Worm (Caenorhabditis elegans): ENCODE measurements around the gene F20B6.5.
A peak's percentile ranks its signal among the peaks of the same experiment; 100 is the strongest.

F20B6.5 gene

DNA sequence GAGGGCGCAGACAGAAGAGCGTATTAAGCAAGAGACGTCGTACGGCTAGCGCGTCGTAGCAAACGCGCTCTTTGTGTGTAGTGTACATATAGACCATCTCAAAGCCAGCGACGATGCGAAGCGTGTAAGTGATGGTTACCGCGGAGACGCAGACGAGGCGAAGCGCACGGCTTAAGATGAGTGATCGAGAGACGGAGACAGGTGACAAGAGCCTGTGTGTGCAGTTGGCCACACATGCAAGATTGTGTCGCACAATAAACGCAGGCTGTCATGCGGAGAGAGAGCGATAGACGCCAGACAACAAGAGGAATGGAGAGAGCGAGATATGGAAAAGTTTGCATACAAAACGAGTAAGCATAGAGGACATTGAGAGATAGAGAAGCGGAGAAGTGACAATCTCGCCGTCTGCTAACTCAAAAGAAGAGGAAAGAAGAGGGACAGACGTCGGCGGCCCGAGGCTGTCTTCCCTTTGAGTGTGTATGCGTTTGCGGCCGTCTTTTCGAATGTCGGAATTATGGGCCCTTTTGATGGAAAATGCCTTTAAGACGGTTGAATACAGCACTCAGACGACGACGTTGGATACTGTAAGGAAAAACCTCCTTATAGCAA, 23.2 kb upstream of the F20B6.5 start (continued):
- TF ChIP-seq let-526 (GFP tag; IDR thresholded peaks at IDR 0.05) (no peak), chd-7 (tag; optimal IDR thresholded peaks at IDR 0.05) (peak; percentile 86), efl-1 (GFP tag; optimal IDR thresholded peaks at IDR 0.05) (no peak), C06A6.2 (GFP tag; conservative IDR thresholded peaks at IDR 0.05) (peak; percentile 56; the same call in 1 of the 2 replicates), bed-2 (GFP tag; IDR thresholded peaks at IDR 0.05) (no peak), Y53F4B.3 (GFP tag; IDR thresholded peaks at IDR 0.05) (no peak), ceh-58 (GFP tag; IDR thresholded peaks at IDR 0.05) (no peak), unc-62 (GFP tag; optimal IDR thresholded peaks at IDR 0.05) (no peak), F52B5.7 (tag; optimal IDR thresholded peaks at IDR 0.05) (peak; percentile 50), hmg-20 (GFP tag; IDR thresholded peaks at IDR 0.05) (no peak), lsy-27 (tag; optimal IDR thresholded peaks at IDR 0.05; ENCODE audit: borderline replicate concordance, insufficient read depth) (no peak), F55B11.4 (tag; optimal IDR thresholded peaks at IDR 0.05; ENCODE audit: borderline replicate concordance, insufficient read depth) (no peak), F23B12.7 (tag; optimal IDR thresholded peaks at IDR 0.05; ENCODE audit: insufficient read depth) (peak; percentile 23), madf-3 (GFP tag; IDR thresholded peaks at IDR 0.05) (0 out of 2 replicates have a peak, but pooled peaks have one; percentile 14), B0035.1 (tag; optimal IDR thresholded peaks at IDR 0.05) (peak; percentile 61), Y56A3A.18 (GFP tag; IDR thresholded peaks at IDR 0.05) (peak; percentile 46; the same call in 1 of the 2 replicates), hmg-1.2 (GFP tag; IDR thresholded peaks at IDR 0.05) (peak; percentile 97), F37B4.10 (GFP tag; IDR thresholded peaks at IDR 0.05) (no peak), lir-1 (GFP tag; conservative IDR thresholded peaks at IDR 0.05) (no peak), dpff-1 (tag; optimal IDR thresholded peaks at IDR 0.05) (peak; percentile 60), madf-8 (GFP tag; conservative IDR thresholded peaks at IDR 0.05) (no peak), lag-1 (GFP tag; IDR thresholded peaks at IDR 0.05) (no peak), K12H6.12 (tag; optimal IDR thresholded peaks at IDR 0.05) (peak; percentile 44), mel-28 (tag; optimal IDR thresholded peaks at IDR 0.05; ENCODE audit: borderline replicate concordance) (no peak), him-1 (tag; optimal IDR thresholded peaks at IDR 0.05) (no peak), ets-4 (GFP tag; optimal IDR thresholded peaks at IDR 0.05) (no peak), Y95B8A.8 (GFP tag; IDR thresholded peaks at IDR 0.05) (no peak), F39B2.1 (GFP tag; IDR thresholded peaks at IDR 0.05) (no peak), Y53G8AR.9 (GFP tag; conservative IDR thresholded peaks at IDR 0.05) (no peak), athp-1 (tag; optimal IDR thresholded peaks at IDR 0.05) (no peak), ama-1 (optimal IDR thresholded peaks at IDR 0.05) (peak; percentile 56), ama-1 (GFP tag; optimal IDR thresholded peaks at IDR 0.05) (no peak), hsf-1 (GFP tag; IDR thresholded peaks at IDR 0.05) (no peak), F57C9.4 (tag; optimal IDR thresholded peaks at IDR 0.05) (peak; percentile 23), unc-130 (GFP tag; optimal IDR thresholded peaks at IDR 0.05) (no peak), tlf-1 (GFP tag; optimal IDR thresholded peaks at IDR 0.05) (peak; percentile 60), nhr-90 (tag; optimal IDR thresholded peaks at IDR 0.05) (no peak), snpc-3.4 (tag; optimal IDR thresholded peaks at IDR 0.05) (no peak), zfh-2 (GFP tag; conservative IDR thresholded peaks at IDR 0.05) (peak; percentile 86), nhr-80 (tag; optimal IDR thresholded peaks at IDR 0.05) (peak; percentile 26), hlh-12 (tag; optimal IDR thresholded peaks at IDR 0.05) (no peak), fkh-3 (tag; optimal IDR thresholded peaks at IDR 0.05) (no peak), rec-8 (tag; optimal IDR thresholded peaks at IDR 0.05) (no peak), attf-5 (GFP tag; optimal IDR thresholded peaks at IDR 0.05) (peak; percentile 34), nfyb-1 (GFP tag; IDR thresholded peaks at IDR 0.05) (peak; percentile 78), nhr-27 (tag; optimal IDR thresholded peaks at IDR 0.05) (no peak), ztf-18 (tag; optimal IDR thresholded peaks at IDR 0.05) (peak; percentile 20), madf-10 (tag; optimal IDR thresholded peaks at IDR 0.05) (peak; percentile 28), Y67H2A.10 (GFP tag; conservative IDR thresholded peaks at IDR 0.05) (no peak)

Measured in whole organism, young adult.